Fruit fly (Drosophila melanogaster): ENCODE data around the gene Ndae1.

DNA sequence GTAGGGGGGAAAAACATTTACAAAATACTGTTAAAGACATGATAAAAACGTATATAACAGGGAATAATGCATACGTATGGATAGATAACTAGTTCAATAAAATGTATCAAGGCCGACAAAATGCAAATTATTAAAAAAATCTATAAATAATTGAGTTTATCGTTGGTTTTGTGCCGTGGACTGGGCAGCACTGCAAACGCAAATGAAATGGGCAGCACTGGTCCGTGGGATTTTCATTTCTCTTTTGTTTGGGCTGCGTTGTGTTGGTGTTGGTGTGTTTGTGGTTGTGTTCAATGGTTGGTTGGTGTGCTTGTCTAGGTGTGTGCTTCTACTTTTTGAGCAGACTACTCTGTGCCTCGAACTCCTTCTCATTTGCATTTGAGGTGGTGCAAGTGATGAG lies 22.6 kb downstream of the Ndae1 start:
- TF ChIP-seq kay (GFP tag; ENCODE audit: borderline replicate concordance) (no peak), CG7045 (GFP tag; optimal IDR thresholded peaks at IDR 0.05) (no peak), CG11617 (GFP tag; optimal IDR thresholded peaks at IDR 0.05) (no peak), Hr96 (GFP tag; optimal IDR thresholded peaks at IDR 0.05) (no peak), pad (GFP tag; optimal IDR thresholded peaks at IDR 0.05) (no peak), CG12768 (GFP tag; optimal IDR thresholded peaks at IDR 0.05) (no peak), tj (GFP tag; optimal IDR thresholded peaks at IDR 0.05) (no peak), Clk (GFP tag; optimal IDR thresholded peaks at IDR 0.05) (no peak), CG33017 (tag; optimal IDR thresholded peaks at IDR 0.05) (no peak)

Measured in whole organism, adult.